Fruit fly (Drosophila melanogaster) whole organism, embryonic: ENCODE data around the gene His3.3A.

ENCODE experiments used
- BtbVII ChIP-seq: fragments of 200-800 bp; sonication (Bioruptor generic); optimal IDR thresholded peaks from 3 replicates; lab custom pipeline; 2017; ENCODE audit warnings: missing biosample characterization, mild to moderate bottlenecking, missing genetic modification characterization
- C15 ChIP-seq: fragments of 200-800 bp; sonication (Bioruptor generic); IDR thresholded peaks from 3 replicates; pipeline ENCODE4 v1.3.6; 2022; ENCODE audit warnings: missing biosample characterization, missing genetic modification characterization
- CG10431 ChIP-seq: fragments of 200-800 bp; sonication (Bioruptor generic); optimal IDR thresholded peaks from 3 replicates; lab custom pipeline; 2018; ENCODE audit warnings: missing biosample characterization, mild to moderate bottlenecking, missing genetic modification characterization
- CG11247 ChIP-seq: fragments of 200-800 bp; sonication (Bioruptor generic); IDR thresholded peaks from 2 replicates; pipeline ENCODE4 v1.3.6; 2022; ENCODE audit warnings: missing biosample characterization, missing genetic modification characterization
- CG11696 ChIP-seq: fragments of 200-800 bp; sonication (Bioruptor generic); IDR thresholded peaks from 2 replicates; pipeline ENCODE4 v1.3.6; 2022; ENCODE audit warnings: missing biosample characterization, missing genetic modification characterization
- CG11723 ChIP-seq: fragments of 200-800 bp; sonication (Bioruptor generic); optimal IDR thresholded peaks from 2 replicates; lab custom pipeline; 2017; ENCODE audit warnings: missing biosample characterization, mild to moderate bottlenecking, missing genetic modification characterization
- CG1233 ChIP-seq: fragments of 200-800 bp; sonication (Bioruptor generic); optimal IDR thresholded peaks from 4 replicates; lab custom pipeline; 2018; ENCODE audit warnings: missing biosample characterization, mild to moderate bottlenecking, missing genetic modification characterization
- CG12744 ChIP-seq: fragments of 200-800 bp; sonication (Bioruptor generic); optimal IDR thresholded peaks from 2 replicates; lab custom pipeline; 2016; ENCODE audit warnings: missing biosample characterization, missing genetic modification characterization
- CG13296 ChIP-seq: fragments of 200-800 bp; sonication (Bioruptor generic); optimal IDR thresholded peaks from 3 replicates; lab custom pipeline; 2018; ENCODE audit warnings: missing biosample characterization, mild to moderate bottlenecking, missing genetic modification characterization
- CG15696 ChIP-seq: fragments of 200-800 bp; sonication (Bioruptor generic); optimal IDR thresholded peaks from 2 replicates; lab custom pipeline; 2019; ENCODE audit warnings: missing biosample characterization, mild to moderate bottlenecking, missing genetic modification characterization, moderate library complexity
- CG17186 ChIP-seq: fragments of 200-800 bp; sonication (Bioruptor generic); optimal IDR thresholded peaks from 3 replicates; lab custom pipeline; 2017; ENCODE audit warnings: missing biosample characterization, missing genetic modification reagents, missing genetic modification characterization
- CG17385 ChIP-seq: fragments of 200-800 bp; sonication (Bioruptor generic); optimal IDR thresholded peaks from 3 replicates; lab custom pipeline; 2018; ENCODE audit warnings: missing biosample characterization, mild to moderate bottlenecking, missing genetic modification characterization
- CG18476 ChIP-seq: fragments of 200-800 bp; sonication (Bioruptor generic); optimal IDR thresholded peaks from 2 replicates; lab custom pipeline; 2016; ENCODE audit warnings: missing biosample characterization, mild to moderate bottlenecking, missing genetic modification characterization
- CG30403 ChIP-seq: fragments of 200-800 bp; sonication (Bioruptor generic); optimal IDR thresholded peaks from 3 replicates; lab custom pipeline; 2016; ENCODE audit warnings: missing biosample characterization, missing genetic modification characterization
- CG4328 ChIP-seq: fragments of 200-800 bp; sonication (Bioruptor generic); optimal IDR thresholded peaks from 3 replicates; lab custom pipeline; 2017; ENCODE audit warnings: missing biosample characterization, missing genetic modification reagents, missing genetic modification characterization
- CG4707 ChIP-seq: fragments of 200-800 bp; sonication (Bioruptor generic); optimal IDR thresholded peaks from 2 replicates; lab custom pipeline; 2018; ENCODE audit warnings: missing biosample characterization, mild to moderate bottlenecking, missing genetic modification characterization, moderate library complexity
- CG4730 ChIP-seq: fragments of 200-800 bp; sonication (Bioruptor generic); IDR thresholded peaks from 2 replicates; pipeline ENCODE4 v1.3.6; 2022; ENCODE audit warnings: missing biosample characterization, missing genetic modification characterization
- CG6272 ChIP-seq: fragments of 200-800 bp; sonication (Bioruptor generic); IDR thresholded peaks from 2 replicates; pipeline ENCODE4 v1.3.6; 2022; ENCODE audit warnings: missing biosample characterization, missing genetic modification characterization
- CG7987 ChIP-seq: fragments of 200-800 bp; sonication (Bioruptor generic); optimal IDR thresholded peaks from 2 replicates; lab custom pipeline; 2018; ENCODE audit warnings: missing biosample characterization, mild to moderate bottlenecking, missing genetic modification characterization, moderate library complexity
- CG8281 ChIP-seq: fragments of 200-800 bp; sonication (Bioruptor generic); optimal IDR thresholded peaks from 2 replicates; lab custom pipeline; 2018; ENCODE audit warnings: missing biosample characterization, mild to moderate bottlenecking, missing genetic modification characterization, moderate library complexity
- CG8290 ChIP-seq, 3 experiments: fragments of 200-800 bp; sonication (Bioruptor generic); optimal IDR thresholded peaks; 2 replicates each; lab custom pipeline; 2016 to 2019; ENCODE audit warnings: missing biosample characterization in 3 of 3, missing genetic modification characterization in 3 of 3, mild to moderate bottlenecking in 2 of 3, moderate library complexity in 1 of 3
- CG9609 ChIP-seq: fragments of 200-800 bp; sonication (Bioruptor generic); optimal IDR thresholded peaks from 3 replicates; lab custom pipeline; 2016; ENCODE audit warnings: missing biosample characterization, missing genetic modification characterization
- CoRest ChIP-seq: fragments of 200-800 bp; sonication (Bioruptor generic); optimal IDR thresholded peaks from 3 replicates; lab custom pipeline; 2018; ENCODE audit warnings: missing biosample characterization, mild to moderate bottlenecking, missing genetic modification characterization, moderate library complexity
- CrebB ChIP-seq: fragments of 200-800 bp; sonication (Bioruptor generic); optimal IDR thresholded peaks from 3 replicates; lab custom pipeline; 2018; ENCODE audit warnings: missing biosample characterization, mild to moderate bottlenecking, missing genetic modification characterization
- Drgx ChIP-seq: fragments of 200-800 bp; sonication (Bioruptor generic); IDR thresholded peaks from 2 replicates; pipeline ENCODE4 v1.3.6; 2022; ENCODE audit warnings: missing biosample characterization, missing genetic modification characterization
- ERR ChIP-seq: fragments of 200-800 bp; sonication (Bioruptor generic); optimal IDR thresholded peaks from 2 replicates; lab custom pipeline; 2016; ENCODE audit warnings: missing biosample characterization, missing genetic modification characterization
- Gsc ChIP-seq: fragments of 200-800 bp; sonication (Bioruptor generic); IDR thresholded peaks from 2 replicates; pipeline ENCODE4 v1.3.6; 2022; ENCODE audit warnings: missing biosample characterization, missing genetic modification characterization
- HmgD ChIP-seq: fragments of 200-800 bp; sonication (Bioruptor generic); optimal IDR thresholded peaks from 3 replicates; lab custom pipeline; 2016; ENCODE audit warnings: missing biosample characterization, missing genetic modification characterization
- Hmx ChIP-seq: fragments of 200-800 bp; sonication (Bioruptor generic); optimal IDR thresholded peaks from 2 replicates; lab custom pipeline; 2016; ENCODE audit warnings: missing biosample characterization, missing genetic modification characterization
- Hsf ChIP-seq: fragments of 200-800 bp; sonication (Bioruptor generic); optimal IDR thresholded peaks from 3 replicates; lab custom pipeline; 2016; ENCODE audit warnings: missing biosample characterization, missing genetic modification characterization
- Pdp1 ChIP-seq, 2 experiments: fragments of 200-800 bp; sonication (Bioruptor generic); optimal IDR thresholded peaks; 3 replicates each; lab custom pipeline; 2016; ENCODE audit warnings: missing biosample characterization in 2 of 2, missing genetic modification characterization in 2 of 2, mild to moderate bottlenecking in 1 of 2, moderate library complexity in 1 of 2
- Ptx1 ChIP-seq: fragments of 200-800 bp; sonication (Bioruptor generic); IDR thresholded peaks from 2 replicates; pipeline ENCODE4 v1.3.6; 2022; ENCODE audit warnings: missing biosample characterization, missing genetic modification characterization
- Scr ChIP-seq: fragments of 200-800 bp; sonication (Bioruptor generic); IDR thresholded peaks from 2 replicates; pipeline ENCODE4 v1.3.6; 2022; ENCODE audit warnings: missing biosample characterization, missing genetic modification characterization; ENCODE audit not compliant: partially characterized antibody
- Sox102F ChIP-seq: fragments of 200-800 bp; sonication (Bioruptor generic); optimal IDR thresholded peaks from 2 replicates; lab custom pipeline; 2018; ENCODE audit warnings: missing biosample characterization, mild to moderate bottlenecking, missing genetic modification characterization, moderate library complexity
- bowl ChIP-seq: fragments of 200-800 bp; sonication (Bioruptor generic); IDR thresholded peaks from 2 replicates; pipeline ENCODE4 v1.3.6; 2022; ENCODE audit warnings: missing biosample characterization, missing genetic modification characterization
- danr ChIP-seq: fragments of 200-800 bp; sonication (Bioruptor generic); IDR thresholded peaks from 2 replicates; pipeline ENCODE4 v1.3.6; 2022; ENCODE audit warnings: missing biosample characterization, missing genetic modification characterization
- dpn ChIP-seq, 2 experiments: fragments of 200-800 bp; sonication (Bioruptor generic); optimal IDR thresholded peaks; 3 replicates each; lab custom pipeline; 2016; ENCODE audit warnings: missing biosample characterization in 2 of 2, missing genetic modification characterization in 2 of 2
- ewg ChIP-seq: fragments of 200-800 bp; sonication (Bioruptor generic); optimal IDR thresholded peaks from 3 replicates; lab custom pipeline; 2017; ENCODE audit warnings: mild to moderate bottlenecking, missing biosample characterization, missing genetic modification reagents, missing genetic modification characterization
- grn ChIP-seq: fragments of 200-800 bp; sonication (Bioruptor generic); optimal IDR thresholded peaks from 3 replicates; lab custom pipeline; 2017; ENCODE audit warnings: missing biosample characterization, missing genetic modification characterization
- gsb ChIP-seq: fragments of 200-800 bp; sonication (Bioruptor generic); IDR thresholded peaks from 2 replicates; pipeline ENCODE4 v1.3.6; 2022; ENCODE audit warnings: missing biosample characterization, missing genetic modification characterization
- hbn ChIP-seq: fragments of 200-800 bp; sonication (Bioruptor generic); IDR thresholded peaks from 2 replicates; pipeline ENCODE4 v1.3.6; 2022; ENCODE audit warnings: missing biosample characterization, missing genetic modification characterization; ENCODE audit not compliant: partially characterized antibody
- hth ChIP-seq: fragments of >200 bp; optimal IDR thresholded peaks from 2 replicates; lab custom pipeline; 2017; ENCODE audit warnings: inconsistent platforms
- jumu ChIP-seq: fragments of 200-800 bp; sonication (Bioruptor generic); optimal IDR thresholded peaks from 3 replicates; lab custom pipeline; 2016; ENCODE audit warnings: missing biosample characterization, missing genetic modification characterization
- mirr ChIP-seq: fragments of 200-800 bp; sonication (Bioruptor generic); optimal IDR thresholded peaks from 3 replicates; lab custom pipeline; 2018; ENCODE audit warnings: missing biosample characterization, mild to moderate bottlenecking, missing genetic modification characterization
- pho ChIP-seq: fragments of 200-800 bp; sonication (Bioruptor generic); optimal IDR thresholded peaks from 2 replicates; lab custom pipeline; 2016; ENCODE audit warnings: missing biosample characterization, missing genetic modification characterization
- repo ChIP-seq: fragments of 200-800 bp; sonication (Bioruptor generic); optimal IDR thresholded peaks from 2 replicates; lab custom pipeline; 2016; ENCODE audit warnings: missing biosample characterization, missing genetic modification characterization
- row ChIP-seq: fragments of 200-800 bp; sonication (Bioruptor generic); IDR thresholded peaks from 3 replicates; pipeline ENCODE4 v1.3.6; 2022; ENCODE audit warnings: missing biosample characterization, missing genetic modification characterization
- slbo ChIP-seq: fragments of 200-800 bp; sonication (Bioruptor generic); IDR thresholded peaks from 2 replicates; pipeline ENCODE4 v1.3.6; 2022; ENCODE audit warnings: missing biosample characterization, missing genetic modification characterization
- ssp ChIP-seq: fragments of 200-800 bp; sonication (Bioruptor generic); IDR thresholded peaks from 2 replicates; pipeline ENCODE4 v1.3.6; 2022; ENCODE audit warnings: missing biosample characterization, missing genetic modification characterization
- unc-4 ChIP-seq: fragments of 200-800 bp; sonication (Bioruptor generic); IDR thresholded peaks from 2 replicates; pipeline ENCODE4 v1.3.6; 2022; ENCODE audit warnings: missing biosample characterization, missing genetic modification characterization; ENCODE audit not compliant: partially characterized antibody

His3.3A gene

DNA sequence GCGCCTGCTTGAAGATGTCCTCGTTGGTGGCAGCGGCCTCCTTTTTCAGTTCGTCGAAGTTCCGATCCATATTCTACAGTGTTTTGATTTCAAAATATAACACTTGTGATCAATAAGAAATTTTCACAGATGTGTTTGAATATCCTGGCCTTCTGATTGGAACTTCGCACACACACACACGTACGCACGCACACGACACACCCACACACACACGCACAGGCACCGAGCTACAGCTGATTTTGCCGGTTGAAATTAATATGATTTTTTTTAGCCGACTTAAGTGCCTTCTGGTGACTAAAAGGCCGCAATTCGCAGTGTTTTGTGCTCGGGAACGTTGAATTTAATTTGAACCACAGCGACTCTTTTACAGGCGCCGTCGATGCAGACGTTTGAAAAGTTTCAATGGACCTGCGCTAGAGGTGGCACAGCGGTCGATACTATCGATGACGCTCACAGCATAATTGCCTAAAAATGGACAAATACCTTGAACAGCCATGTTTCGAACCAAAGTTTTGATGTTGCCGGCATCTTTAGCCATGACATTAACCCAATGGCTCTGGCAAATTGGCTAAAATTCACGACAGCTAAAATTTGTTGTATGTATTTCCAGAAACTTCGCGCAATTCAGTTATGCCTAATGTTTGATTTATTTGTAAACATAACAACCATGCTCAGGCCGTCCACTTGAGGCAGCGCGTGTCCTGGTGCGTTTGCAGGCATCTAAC lies 45.4 kb upstream of the His3.3A start, which contains the start of gene Rtnl1 (continued):
- TF ChIP-seq CG12744 (peak; percentile 46), CG1233 (GFP tag; lab: Kevin White, UChicago) (no peak), Drgx (GFP tag; lab: Robert Waterston, UW) (no peak), danr (GFP tag; lab: Robert Waterston, UW) (no peak), CG13296 (no peak), hbn (GFP tag; lab: Robert Waterston, UW) (peak; percentile 95), CrebB (tag; lab: Kevin White, UChicago) (peak; percentile 17), CG11247 (GFP tag; lab: Robert Waterston, UW) (no peak), Sox102F (GFP tag; lab: Kevin White, UChicago) (no peak), BtbVII (GFP tag; lab: Kevin White, UChicago) (no peak), CG30403 (GFP tag; lab: Kevin White, UChicago) (peak; percentile 35), grn (GFP tag; lab: Kevin White, UChicago) (no peak), CG11696 (GFP tag; lab: Robert Waterston, UW) (no peak), unc-4 (GFP tag; lab: Robert Waterston, UW) (peak; percentile 94), mirr (GFP tag; lab: Kevin White, UChicago) (no peak), CG4707 (GFP tag; lab: Kevin White, UChicago) (no peak), row (GFP tag; lab: Robert Waterston, UW) (peak; percentile 57), C15 (GFP tag; lab: Robert Waterston, UW) (no peak), CG9609 (GFP tag; lab: Kevin White, UChicago) (peak; percentile 40), Pdp1 (GFP tag; optimal IDR thresholded peaks at IDR 0.05; lab: Kevin White, UChicago) (peak in 1 of 2 experiments; percentile 62), gsb (GFP tag; lab: Robert Waterston, UW) (no peak), jumu (GFP tag; lab: Kevin White, UChicago) (peak; percentile 72), CG17186 (GFP tag; lab: Kevin White, UChicago) (peak; percentile 59), CG6272 (GFP tag; lab: Robert Waterston, UW) (0 out of 2 replicates have a peak, but pooled peaks have one; percentile 46), ewg (GFP tag; lab: Kevin White, UChicago) (peak; percentile 100), ssp (GFP tag; lab: Robert Waterston, UW) (no peak), CG17385 (GFP tag; lab: Kevin White, UChicago) (no peak), dpn (GFP tag; optimal IDR thresholded peaks at IDR 0.05; lab: Kevin White, UChicago) (peak; percentile 42 to 52), CG11723 (GFP tag; lab: Kevin White, UChicago) (no peak), Scr (GFP tag; lab: Robert Waterston, UW) (peak; percentile 92), CG10431 (GFP tag; lab: Kevin White, UChicago) (no peak), CG4730 (GFP tag; lab: Robert Waterston, UW) (no peak), bowl (GFP tag; lab: Robert Waterston, UW) (no peak), CG18476 (GFP tag; lab: Kevin White, UChicago) (no peak), Ptx1 (GFP tag; lab: Robert Waterston, UW) (no peak), CG7987 (GFP tag; lab: Kevin White, UChicago) (peak; percentile 56), ERR (GFP tag; lab: Kevin White, UChicago) (peak; percentile 44), pho (peak; percentile 49), CG15696 (no peak), Gsc (no peak), CG8290 (GFP tag; optimal IDR thresholded peaks at IDR 0.05; lab: Kevin White, UChicago) (peak; percentile 51), CG8290 (tag; optimal IDR thresholded peaks at IDR 0.05; lab: Kevin White, UChicago) (peak in 1 of 2 experiments; percentile 88), slbo (GFP tag; lab: Robert Waterston, UW) (peak; percentile 51; the same call in 1 of the 2 replicates), CG4328 (GFP tag; lab: Kevin White, UChicago) (no peak), Hmx (GFP tag; lab: Kevin White, UChicago) (no peak), CG8281 (tag; lab: Kevin White, UChicago) (no peak), Hsf (peak; percentile 31), CoRest (tag; lab: Kevin White, UChicago) (peak; percentile 48), repo (GFP tag; lab: Kevin White, UChicago) (peak; percentile 26), hth (lab: Kevin White, UChicago) (no peak), HmgD (GFP tag; lab: Kevin White, UChicago) (peak; percentile 88)
